Worm (Caenorhabditis elegans) whole organism, mixed stage, embryonic: Measurements from ENCODE around the gene fbxa-53.

Experiments
- ham-2 ChIP-seq: fragments of 200-800 bp; sonication (Bioruptor generic); optimal IDR thresholded peaks from 2 replicates; lab custom pipeline; 2018; ENCODE audit warnings: mild to moderate bottlenecking, missing genetic modification characterization, missing compliant biosample characterization
- mep-1 ChIP-seq: fragments of 150-350 bp; optimal IDR thresholded peaks from 2 replicates; lab custom pipeline; 2017; ENCODE audit warnings: missing biosample characterization, missing genetic modification reagents, missing genetic modification characterization, inconsistent platforms

DNA sequence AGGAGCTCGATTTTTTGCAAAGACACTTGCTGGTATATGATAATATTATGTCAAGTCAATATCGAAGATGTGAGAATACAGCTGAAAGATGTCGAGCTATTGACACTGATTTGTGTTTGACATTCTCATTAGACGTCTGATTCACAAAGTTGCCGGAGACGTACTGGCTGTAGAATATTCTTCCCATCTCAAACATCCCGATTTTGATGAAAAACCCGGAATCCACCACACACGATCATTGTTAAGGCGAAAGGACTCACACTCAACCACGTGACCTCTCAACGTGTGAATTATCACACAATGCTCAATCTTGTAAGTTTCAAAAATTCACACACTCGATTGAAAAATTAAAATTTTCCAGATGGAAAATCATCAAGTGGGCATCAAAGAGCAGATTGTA, 17.6 kb upstream of the fbxa-53 start, which contains the start of gene F07G6.12:
- TF ChIP-seq mep-1 (tag; lab: Kevin White, UChicago) (no peak), ham-2 (no peak)
